Fruit fly (Drosophila melanogaster) whole organism, embryonic: ENCODE measurements around the gene CG32206.

ENCODE experiments used
- Atf-2 ChIP-seq: fragments of 200-800 bp; sonication (Bioruptor generic); optimal IDR thresholded peaks from 2 replicates; lab custom pipeline; 2016; ENCODE audit warnings: missing biosample characterization, missing genetic modification characterization
- Atf6 ChIP-seq: fragments of 200-800 bp; sonication (Bioruptor generic); IDR thresholded peaks from 2 replicates; pipeline ENCODE4 v1.3.6; 2022; ENCODE audit warnings: missing biosample characterization, missing genetic modification characterization
- CG10147 ChIP-seq: fragments of 200-800 bp; sonication (Bioruptor generic); optimal IDR thresholded peaks from 2 replicates; lab custom pipeline; 2019; ENCODE audit warnings: missing biosample characterization, mild to moderate bottlenecking, missing genetic modification characterization, moderate library complexity
- CG11456 ChIP-seq: fragments of 200-800 bp; sonication (Bioruptor generic); IDR thresholded peaks from 3 replicates; pipeline ENCODE4 v1.3.6; 2022; ENCODE audit warnings: missing biosample characterization, missing genetic modification characterization
- CG12219 ChIP-seq: fragments of 200-800 bp; sonication (Bioruptor generic); optimal IDR thresholded peaks from 3 replicates; lab custom pipeline; 2018; ENCODE audit warnings: missing biosample characterization, mild to moderate bottlenecking, missing genetic modification characterization
- CG12744 ChIP-seq: fragments of 200-800 bp; sonication (Bioruptor generic); optimal IDR thresholded peaks from 2 replicates; lab custom pipeline; 2016; ENCODE audit warnings: missing biosample characterization, missing genetic modification characterization
- CG17361 ChIP-seq: fragments of 200-800 bp; sonication (Bioruptor generic); IDR thresholded peaks from 3 replicates; pipeline ENCODE4 v1.3.6; 2022; ENCODE audit warnings: missing biosample characterization, missing genetic modification characterization
- CG31365 ChIP-seq: fragments of 200-800 bp; sonication (Bioruptor generic); optimal IDR thresholded peaks from 2 replicates; lab custom pipeline; 2018; ENCODE audit warnings: missing biosample characterization, mild to moderate bottlenecking, missing genetic modification characterization
- CG31441 ChIP-seq: fragments of 200-800 bp; sonication (Bioruptor generic); IDR thresholded peaks from 2 replicates; pipeline ENCODE4 v1.3.6; 2022; ENCODE audit warnings: missing biosample characterization, missing genetic modification characterization
- CG4328 ChIP-seq: fragments of 200-800 bp; sonication (Bioruptor generic); optimal IDR thresholded peaks from 3 replicates; lab custom pipeline; 2017; ENCODE audit warnings: missing biosample characterization, missing genetic modification reagents, missing genetic modification characterization
- CG6654 ChIP-seq: fragments of 200-800 bp; sonication (Bioruptor generic); optimal IDR thresholded peaks from 2 replicates; lab custom pipeline; 2017; ENCODE audit warnings: missing biosample characterization, mild to moderate bottlenecking, missing genetic modification characterization
- CG7963 ChIP-seq: fragments of 200-800 bp; sonication (Bioruptor generic); IDR thresholded peaks from 3 replicates; pipeline ENCODE4 v1.3.6; 2022; ENCODE audit warnings: missing biosample characterization, missing genetic modification characterization; ENCODE audit not compliant: partially characterized antibody
- CG7987 ChIP-seq: fragments of 200-800 bp; sonication (Bioruptor generic); optimal IDR thresholded peaks from 2 replicates; lab custom pipeline; 2018; ENCODE audit warnings: missing biosample characterization, mild to moderate bottlenecking, missing genetic modification characterization, moderate library complexity
- CG8281 ChIP-seq: fragments of 200-800 bp; sonication (Bioruptor generic); optimal IDR thresholded peaks from 2 replicates; lab custom pipeline; 2018; ENCODE audit warnings: missing biosample characterization, mild to moderate bottlenecking, missing genetic modification characterization, moderate library complexity
- CG8290 ChIP-seq, 3 experiments: fragments of 200-800 bp; sonication (Bioruptor generic); optimal IDR thresholded peaks; 2 replicates each; lab custom pipeline; 2016 to 2019; ENCODE audit warnings: missing biosample characterization in 3 of 3, missing genetic modification characterization in 3 of 3, mild to moderate bottlenecking in 2 of 3, moderate library complexity in 1 of 3
- CG8359 ChIP-seq: fragments of 200-800 bp; sonication (Bioruptor generic); optimal IDR thresholded peaks from 2 replicates; lab custom pipeline; 2017; ENCODE audit warnings: missing biosample characterization, mild to moderate bottlenecking, missing genetic modification characterization, borderline replicate concordance
- CG8924 ChIP-seq: fragments of 200-800 bp; optimal IDR thresholded peaks from 3 replicates; lab custom pipeline; 2019; ENCODE audit warnings: missing biosample characterization, mild to moderate bottlenecking, missing genetic modification characterization, moderate library complexity
- CG9437 ChIP-seq: fragments of 200-800 bp; sonication (Bioruptor generic); optimal IDR thresholded peaks from 2 replicates; lab custom pipeline; 2018; ENCODE audit warnings: missing biosample characterization, mild to moderate bottlenecking, missing genetic modification characterization
- CG9609 ChIP-seq: fragments of 200-800 bp; sonication (Bioruptor generic); optimal IDR thresholded peaks from 3 replicates; lab custom pipeline; 2016; ENCODE audit warnings: missing biosample characterization, missing genetic modification characterization
- CG9797 ChIP-seq: fragments of 200-800 bp; sonication (Bioruptor generic); optimal IDR thresholded peaks from 3 replicates; lab custom pipeline; 2018; ENCODE audit warnings: missing biosample characterization, mild to moderate bottlenecking, missing genetic modification characterization
- CG9817 ChIP-seq: fragments of 200-800 bp; sonication (Bioruptor generic); optimal IDR thresholded peaks from 2 replicates; lab custom pipeline; 2018; ENCODE audit warnings: missing biosample characterization, mild to moderate bottlenecking, missing genetic modification characterization, moderate library complexity
- Doc3 ChIP-seq: fragments of 200-800 bp; sonication (Bioruptor generic); IDR thresholded peaks from 3 replicates; pipeline ENCODE4 v1.3.6; 2022; ENCODE audit warnings: missing biosample characterization, missing genetic modification characterization; ENCODE audit not compliant: partially characterized antibody
- Dref ChIP-seq: fragments of 200-800 bp; sonication (Bioruptor generic); IDR thresholded peaks from 2 replicates; pipeline ENCODE4 v1.3.6; 2022; ENCODE audit warnings: missing biosample characterization, missing genetic modification characterization
- HmgZ ChIP-seq: fragments of 200-800 bp; sonication (Bioruptor generic); optimal IDR thresholded peaks from 2 replicates; lab custom pipeline; 2018; ENCODE audit warnings: missing biosample characterization, mild to moderate bottlenecking, missing genetic modification characterization
- Hmx ChIP-seq: fragments of 200-800 bp; sonication (Bioruptor generic); optimal IDR thresholded peaks from 2 replicates; lab custom pipeline; 2016; ENCODE audit warnings: missing biosample characterization, missing genetic modification characterization
- Hr51 ChIP-seq, 2 experiments: fragments of 200-800 bp; sonication (Bioruptor generic); optimal IDR thresholded peaks; 2 replicates in 1 of 2; 3 replicates in 1 of 2; lab custom pipeline; 2016 to 2018; ENCODE audit warnings: missing biosample characterization in 2 of 2, missing genetic modification characterization in 2 of 2, mild to moderate bottlenecking in 1 of 2, moderate library complexity in 1 of 2
- MBD-R2 ChIP-seq: fragments of 200-800 bp; sonication (Bioruptor generic); IDR thresholded peaks from 2 replicates; pipeline ENCODE4 v1.3.6; 2022; ENCODE audit warnings: missing biosample characterization, missing genetic modification characterization
- Nf-YB ChIP-seq: fragments of 200-800 bp; sonication (Bioruptor generic); optimal IDR thresholded peaks from 3 replicates; lab custom pipeline; 2019; ENCODE audit warnings: missing biosample characterization, mild to moderate bottlenecking, missing genetic modification characterization, moderate library complexity
- Rfx ChIP-seq: fragments of 200-800 bp; sonication (Bioruptor generic); IDR thresholded peaks from 2 replicates; pipeline ENCODE4 v1.3.6; 2022; ENCODE audit warnings: missing biosample characterization, missing genetic modification characterization
- Tbp ChIP-seq: fragments of >200 bp; optimal IDR thresholded peaks from 2 replicates; lab custom pipeline; 2018; ENCODE audit warnings: missing biosample characterization, missing genetic modification characterization
- Trl ChIP-seq, 3 experiments: fragments of >200 bp in 2 of 3; fragments of 200-800 bp in 1 of 3; sonication (Bioruptor generic) in 1 of 3; optimal IDR thresholded peaks; 2 replicates in 1 of 3; 3 replicates in 2 of 3; lab custom pipeline; 2016 to 2017; ENCODE audit warnings: missing biosample characterization in 1 of 3, missing genetic modification characterization in 1 of 3
- br ChIP-seq: fragments of >200 bp; optimal IDR thresholded peaks from 2 replicates; lab custom pipeline; 2017
- bsh ChIP-seq, 2 experiments: fragments of 200-800 bp; sonication (Bioruptor generic); optimal IDR thresholded peaks; 2 replicates each; lab custom pipeline; 2017 to 2018; ENCODE audit warnings: mild to moderate bottlenecking in 2 of 2, missing biosample characterization in 2 of 2, missing genetic modification characterization in 2 of 2, moderate library complexity in 1 of 2
- danr ChIP-seq: fragments of 200-800 bp; sonication (Bioruptor generic); IDR thresholded peaks from 2 replicates; pipeline ENCODE4 v1.3.6; 2022; ENCODE audit warnings: missing biosample characterization, missing genetic modification characterization
- dmrt11E ChIP-seq: fragments of 200-800 bp; sonication (Bioruptor generic); optimal IDR thresholded peaks from 3 replicates; lab custom pipeline; 2018; ENCODE audit warnings: missing biosample characterization, mild to moderate bottlenecking, missing genetic modification characterization, moderate library complexity
- dpn ChIP-seq, 2 experiments: fragments of 200-800 bp; sonication (Bioruptor generic); optimal IDR thresholded peaks; 3 replicates each; lab custom pipeline; 2016; ENCODE audit warnings: missing biosample characterization in 2 of 2, missing genetic modification characterization in 2 of 2
- ems ChIP-seq: fragments of 200-800 bp; sonication (Bioruptor generic); optimal IDR thresholded peaks from 3 replicates; lab custom pipeline; 2016; ENCODE audit warnings: missing biosample characterization, missing genetic modification characterization
- fd3F ChIP-seq: fragments of 200-800 bp; sonication (Bioruptor generic); optimal IDR thresholded peaks from 2 replicates; lab custom pipeline; 2018; ENCODE audit warnings: missing biosample characterization, mild to moderate bottlenecking, missing genetic modification characterization, moderate library complexity
- h ChIP-seq: fragments of >200 bp; optimal IDR thresholded peaks from 2 replicates; lab custom pipeline; 2017
- hkb ChIP-seq, 2 experiments: fragments of 200-800 bp in 1 of 2; fragments of >200 bp in 1 of 2; sonication (Bioruptor generic) in 1 of 2; IDR thresholded peaks in 1 of 2; optimal IDR thresholded peaks in 1 of 2; 2 replicates each; pipeline versions ENCODE4 v1.3.6 to Lab custom; 2017 to 2022; ENCODE audit warnings: missing biosample characterization in 1 of 2, missing genetic modification characterization in 1 of 2
- kah ChIP-seq: fragments of 200-800 bp; sonication (Bioruptor generic); optimal IDR thresholded peaks from 2 replicates; lab custom pipeline; 2018; ENCODE audit warnings: missing biosample characterization, mild to moderate bottlenecking, missing genetic modification characterization
- lmd ChIP-seq: fragments of 200-800 bp; sonication (Bioruptor generic); IDR thresholded peaks from 2 replicates; pipeline ENCODE4 v1.3.6; 2022; ENCODE audit warnings: missing biosample characterization, missing genetic modification characterization
- maf-S ChIP-seq: fragments of 200-800 bp; sonication (Bioruptor generic); optimal IDR thresholded peaks from 2 replicates; lab custom pipeline; 2016; ENCODE audit warnings: missing biosample characterization, missing genetic modification characterization
- nom ChIP-seq: fragments of 200-800 bp; sonication (Bioruptor generic); optimal IDR thresholded peaks from 2 replicates; lab custom pipeline; 2017; ENCODE audit warnings: missing biosample characterization, missing genetic modification characterization, mild to moderate bottlenecking, moderate library complexity, missing genetic modification reagents
- onecut ChIP-seq: fragments of 200-800 bp; sonication (Bioruptor generic); IDR thresholded peaks from 2 replicates; pipeline ENCODE4 v1.3.6; 2022; ENCODE audit warnings: missing biosample characterization, missing genetic modification characterization
- org-1 ChIP-seq: fragments of 200-800 bp; sonication (Bioruptor generic); optimal IDR thresholded peaks from 2 replicates; lab custom pipeline; 2017; ENCODE audit warnings: missing biosample characterization, missing genetic modification characterization
- shn ChIP-seq: fragments of 200-800 bp; sonication (Bioruptor generic); optimal IDR thresholded peaks from 3 replicates; lab custom pipeline; 2016; ENCODE audit warnings: missing biosample characterization, missing genetic modification characterization

CG32206 gene

dm6 chr3L:19446394-19447349 is 34.0 kb upstream of the CG32206 start, which contains the start of the genes CG33062 and Chd3 (continued):
- TF ChIP-seq Doc3 (GFP tag; lab: Robert Waterston, UW): no peak
- no peak for TF ChIP-seq hkb (optimal IDR thresholded peaks at IDR 0.05; lab: Kevin White, UChicago)
- TF ChIP-seq hkb (GFP tag; IDR thresholded peaks at IDR 0.05; lab: Robert Waterston, UW): no peak
- no peak for TF ChIP-seq CG6654 (GFP tag; lab: Kevin White, UChicago)
- no peak for TF ChIP-seq CG8281 (tag; lab: Kevin White, UChicago)
- TF ChIP-seq CG7963 (GFP tag; lab: Robert Waterston, UW): no peak
- no peak for TF ChIP-seq br (lab: Kevin White, UChicago)
- TF ChIP-seq danr: no peak
- TF ChIP-seq CG7987: no peak
- TF ChIP-seq CG8359: no peak
- no peak; the same call in 2 of the 3 replicates for TF ChIP-seq CG11456
- no peak for TF ChIP-seq kah (GFP tag; lab: Kevin White, UChicago)
- TF ChIP-seq shn: no peak
- TF ChIP-seq Hmx (GFP tag; lab: Kevin White, UChicago): no peak
- TF ChIP-seq lmd (GFP tag; lab: Robert Waterston, UW): no peak
- no peak for TF ChIP-seq CG10147 (GFP tag; lab: Kevin White, UChicago)
- peak; percentile 58 for TF ChIP-seq Dref (GFP tag; lab: Robert Waterston, UW)
- TF ChIP-seq CG8290 (GFP tag; optimal IDR thresholded peaks at IDR 0.05; lab: Kevin White, UChicago): no peak
- TF ChIP-seq CG8290 (tag; optimal IDR thresholded peaks at IDR 0.05; lab: Kevin White, UChicago): no peak
- no peak for TF ChIP-seq org-1 (GFP tag; lab: Kevin White, UChicago)
- no peak for TF ChIP-seq CG9609 (GFP tag; lab: Kevin White, UChicago)
- peak; percentile 55 for TF ChIP-seq dmrt11E (tag; lab: Kevin White, UChicago)
- no peak for TF ChIP-seq dpn (GFP tag; optimal IDR thresholded peaks at IDR 0.05; lab: Kevin White, UChicago)
- no peak for TF ChIP-seq CG12219 (GFP tag; lab: Kevin White, UChicago)
- no peak for TF ChIP-seq CG9437 (GFP tag; lab: Kevin White, UChicago)
- peak; percentile 32; the same call in 1 of the 2 replicates for TF ChIP-seq MBD-R2 (GFP tag; lab: Robert Waterston, UW)
- TF ChIP-seq Tbp (GFP tag; lab: Kevin White, UChicago): no peak
- TF ChIP-seq Atf6: no peak
- no peak for TF ChIP-seq CG31441 (GFP tag; lab: Robert Waterston, UW)
- no peak for TF ChIP-seq CG12744
- TF ChIP-seq CG17361 (GFP tag; lab: Robert Waterston, UW): peak; percentile 75; the same call in 2 of the 3 replicates
- no peak for TF ChIP-seq CG31365 (tag; lab: Kevin White, UChicago)
- TF ChIP-seq CG9817 (tag; lab: Kevin White, UChicago): peak; percentile 23
- no peak for TF ChIP-seq maf-S (GFP tag; lab: Kevin White, UChicago)
- TF ChIP-seq HmgZ (tag; lab: Kevin White, UChicago): no peak
- TF ChIP-seq CG8924 (tag; lab: Kevin White, UChicago): no peak
- TF ChIP-seq fd3F (GFP tag; lab: Kevin White, UChicago): no peak
- no peak for TF ChIP-seq ems
- no peak for TF ChIP-seq bsh (GFP tag; optimal IDR thresholded peaks at IDR 0.05; lab: Kevin White, UChicago)
- TF ChIP-seq Trl (optimal IDR thresholded peaks at IDR 0.05; lab: Kevin White, UChicago): no peak
- TF ChIP-seq Trl (GFP tag; optimal IDR thresholded peaks at IDR 0.05; lab: Kevin White, UChicago): no peak
- no peak for TF ChIP-seq h (lab: Kevin White, UChicago)
- TF ChIP-seq Nf-YB (GFP tag; lab: Kevin White, UChicago): no peak
- no peak for TF ChIP-seq nom (GFP tag; lab: Kevin White, UChicago)
- TF ChIP-seq Hr51 (GFP tag; optimal IDR thresholded peaks at IDR 0.05; lab: Kevin White, UChicago): peak in 1 of 2 experiments; percentile 8
- TF ChIP-seq Rfx: peak; percentile 36; the same call in 1 of the 2 replicates
- TF ChIP-seq Atf-2 (GFP tag; lab: Kevin White, UChicago): no peak
- no peak for TF ChIP-seq CG4328
- no peak for TF ChIP-seq onecut (GFP tag; lab: Robert Waterston, UW)
- no peak for TF ChIP-seq CG9797 (GFP tag; lab: Kevin White, UChicago)
